Worm (Caenorhabditis elegans) whole organism, midembryonic: ENCODE data around the gene srj-11.

Source experiments
- T22C8.4 ChIP-seq: fragments of 200-800 bp; sonication (Bioruptor generic); IDR thresholded peaks from 2 replicates; pipeline ENCODE4 v1.3.6; 2022; ENCODE audit warnings: missing genetic modification characterization, missing compliant biosample characterization
- flt-1 ChIP-seq: fragments of 200-800 bp; sonication (Bioruptor generic); IDR thresholded peaks from 2 replicates; pipeline ENCODE4 v1.3.6; 2022; ENCODE audit warnings: missing genetic modification characterization, missing compliant biosample characterization
- klf-2 ChIP-seq: fragments of 200-800 bp; sonication (Bioruptor generic); conservative IDR thresholded peaks from 2 replicates; pipeline ENCODE4 v1.3.6; 2022; ENCODE audit warnings: missing genetic modification reagents, missing genetic modification characterization, missing compliant biosample characterization
- med-1 ChIP-seq: sonication (generic microtip); optimal IDR thresholded peaks from 2 replicates; lab custom pipeline; 2017; ENCODE audit warnings: missing genetic modification characterization, mild to moderate bottlenecking, missing compliant biosample characterization, antibody characterized with exemption, missing genetic modification reagents; ENCODE audit not compliant: insufficient read depth
- ref-1 ChIP-seq: fragments of 200-800 bp; sonication (Bioruptor generic); conservative IDR thresholded peaks from 2 replicates; pipeline ENCODE4 v1.3.6; 2022; ENCODE audit warnings: missing genetic modification reagents, missing genetic modification characterization, missing compliant biosample characterization
- ztf-29 ChIP-seq: fragments of 200-800 bp; sonication (Bioruptor generic); IDR thresholded peaks from 2 replicates; pipeline ENCODE4 v1.3.6; 2022; ENCODE audit warnings: missing genetic modification reagents, missing genetic modification characterization, missing compliant biosample characterization

- TF ChIP-seq ztf-29 (GFP tag; lab: Robert Waterston, UW) (no peak), med-1 (GFP tag; lab: Kevin White, UChicago) (no peak), flt-1 (no peak), klf-2 (GFP tag; lab: Robert Waterston, UW) (no peak), ref-1 (GFP tag; lab: Robert Waterston, UW) (no peak), T22C8.4 (GFP tag; lab: Robert Waterston, UW) (no peak)
These were observed 10.6 kb upstream of the srj-11 start, which contains the start of gene K08D9.10 for ce11 chrV:3230597-3230996.
